Fruit fly (Drosophila melanogaster) whole organism, prepupa: ENCODE measurements around the gene CG11162.

Experiments
- CG34406 ChIP-seq: fragments of 200-800 bp; sonication (Bioruptor generic); optimal IDR thresholded peaks from 3 replicates; lab custom pipeline; 2016; ENCODE audit warnings: missing biosample characterization, missing genetic modification characterization
- CG6854 ChIP-seq: fragments of 200-800 bp; sonication (Bioruptor generic); optimal IDR thresholded peaks from 2 replicates; lab custom pipeline; 2017; ENCODE audit warnings: missing biosample characterization, mild to moderate bottlenecking, missing genetic modification characterization
- CG8319 ChIP-seq: fragments of 200-800 bp; sonication (Bioruptor generic); optimal IDR thresholded peaks from 3 replicates; lab custom pipeline; 2016; ENCODE audit warnings: missing biosample characterization, missing genetic modification characterization
- CG9139 ChIP-seq: fragments of 200-800 bp; sonication (Bioruptor generic); optimal IDR thresholded peaks from 3 replicates; lab custom pipeline; 2017; ENCODE audit warnings: missing biosample characterization, mild to moderate bottlenecking, missing genetic modification characterization
- Lpt ChIP-seq: fragments of 200-800 bp; sonication (Bioruptor generic); optimal IDR thresholded peaks from 3 replicates; lab custom pipeline; 2016; ENCODE audit warnings: missing biosample characterization, missing genetic modification characterization
- Met ChIP-seq: fragments of 200-800 bp; sonication (Bioruptor generic); optimal IDR thresholded peaks from 3 replicates; lab custom pipeline; 2016; ENCODE audit warnings: missing biosample characterization, missing genetic modification characterization
- Smox ChIP-seq: fragments of 200-800 bp; sonication (Bioruptor generic); optimal IDR thresholded peaks from 3 replicates; lab custom pipeline; 2016; ENCODE audit warnings: missing biosample characterization, missing genetic modification characterization
- Sox14 ChIP-seq: fragments of 200-800 bp; sonication (Bioruptor generic); optimal IDR thresholded peaks from 3 replicates; lab custom pipeline; 2016; ENCODE audit warnings: missing biosample characterization, missing genetic modification characterization
- fd59A ChIP-seq: fragments of 200-800 bp; sonication (Bioruptor generic); optimal IDR thresholded peaks from 2 replicates; lab custom pipeline; 2017; ENCODE audit warnings: missing biosample characterization, mild to moderate bottlenecking, missing genetic modification characterization, missing genetic modification reagents
- svp ChIP-seq: fragments of 200-800 bp; sonication (Bioruptor generic); peaks from one replicate; lab custom pipeline; 2016; ENCODE audit warnings: missing biosample characterization, missing genetic modification characterization
- vri ChIP-seq: fragments of 200-800 bp; sonication (Bioruptor generic); optimal IDR thresholded peaks from 3 replicates; lab custom pipeline; 2016; ENCODE audit warnings: missing biosample characterization, mild to moderate bottlenecking, missing genetic modification characterization

DNA sequence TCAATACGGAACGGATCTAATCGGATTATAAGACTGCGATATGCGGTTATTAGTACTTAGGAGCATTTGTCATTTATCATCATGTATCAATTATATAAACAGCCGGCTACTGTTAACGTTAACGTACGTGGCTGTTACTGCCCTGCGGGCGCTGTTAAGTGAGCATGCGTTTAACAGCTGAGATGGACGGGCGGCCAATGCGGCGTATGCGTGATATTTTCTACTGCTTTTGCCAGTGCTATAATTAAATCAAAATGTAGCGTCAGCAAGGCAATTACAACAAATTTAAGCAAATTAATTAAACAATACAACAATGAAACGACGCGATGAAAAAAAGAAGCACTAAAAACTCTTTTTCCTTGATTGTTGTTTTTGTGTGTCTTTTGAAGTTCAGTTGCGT is 39.1 kb upstream of the CG11162 start:
- TF ChIP-seq CG9139 (GFP tag; lab: Kevin White, UChicago) (no peak), Lpt (GFP tag; lab: Kevin White, UChicago) (no peak), vri (GFP tag; lab: Kevin White, UChicago) (no peak), fd59A (GFP tag; lab: Kevin White, UChicago) (no peak), Smox (GFP tag; lab: Kevin White, UChicago) (no peak), CG34406 (GFP tag; lab: Kevin White, UChicago) (no peak), CG6854 (GFP tag; lab: Kevin White, UChicago) (no peak), CG8319 (no peak), svp (GFP tag; lab: Kevin White, UChicago) (no peak), Sox14 (GFP tag; lab: Kevin White, UChicago) (no peak), Met (no peak)
